Fruit fly (Drosophila melanogaster) whole organism, embryonic: ENCODE measurements around the gene Cyfip.

Experiments used
- Aef1 ChIP-seq: fragments of 200-800 bp; sonication (Bioruptor generic); IDR thresholded peaks from 3 replicates; pipeline ENCODE4 v1.3.6; 2022; ENCODE audit warnings: missing biosample characterization, missing genetic modification characterization
- CG11093 ChIP-seq: fragments of 200-800 bp; sonication (Bioruptor generic); IDR thresholded peaks from 3 replicates; pipeline ENCODE4 v1.3.6; 2022; ENCODE audit warnings: missing biosample characterization, missing genetic modification characterization
- CG11560 ChIP-seq: fragments of 200-800 bp; sonication (Bioruptor generic); IDR thresholded peaks from 3 replicates; pipeline ENCODE4 v1.3.6; 2022; ENCODE audit warnings: missing biosample characterization, missing genetic modification characterization
- CG13296 ChIP-seq: fragments of 200-800 bp; sonication (Bioruptor generic); optimal IDR thresholded peaks from 3 replicates; lab custom pipeline; 2018; ENCODE audit warnings: missing biosample characterization, mild to moderate bottlenecking, missing genetic modification characterization
- CG13624 ChIP-seq: fragments of 200-800 bp; sonication (Bioruptor generic); optimal IDR thresholded peaks from 2 replicates; lab custom pipeline; 2016; ENCODE audit warnings: missing biosample characterization, missing genetic modification characterization
- CG13775 ChIP-seq: fragments of 200-800 bp; sonication (Bioruptor generic); optimal IDR thresholded peaks from 3 replicates; lab custom pipeline; 2017; ENCODE audit warnings: missing biosample characterization, mild to moderate bottlenecking, missing genetic modification characterization
- CG14014 ChIP-seq: fragments of 200-800 bp; sonication (Bioruptor generic); IDR thresholded peaks from 2 replicates; pipeline ENCODE4 v1.3.6; 2022; ENCODE audit warnings: missing biosample characterization, missing genetic modification characterization
- CG15514 ChIP-seq: fragments of 200-800 bp; sonication (Bioruptor generic); optimal IDR thresholded peaks from 3 replicates; lab custom pipeline; 2017; ENCODE audit warnings: missing biosample characterization, missing genetic modification characterization, mild to moderate bottlenecking, moderate library complexity, missing genetic modification reagents
- CG15696 ChIP-seq: fragments of 200-800 bp; sonication (Bioruptor generic); optimal IDR thresholded peaks from 2 replicates; lab custom pipeline; 2019; ENCODE audit warnings: missing biosample characterization, mild to moderate bottlenecking, missing genetic modification characterization, moderate library complexity
- CG1603 ChIP-seq: fragments of 200-800 bp; sonication (Bioruptor generic); optimal IDR thresholded peaks from 2 replicates; lab custom pipeline; 2019; ENCODE audit warnings: missing biosample characterization, mild to moderate bottlenecking, missing genetic modification characterization, moderate library complexity
- CG16779 ChIP-seq: fragments of 200-800 bp; sonication (Bioruptor generic); IDR thresholded peaks from 2 replicates; pipeline ENCODE4 v1.3.6; 2022; ENCODE audit warnings: missing biosample characterization, missing genetic modification characterization
- CG17186 ChIP-seq: fragments of 200-800 bp; sonication (Bioruptor generic); optimal IDR thresholded peaks from 3 replicates; lab custom pipeline; 2017; ENCODE audit warnings: missing biosample characterization, missing genetic modification reagents, missing genetic modification characterization
- CG17385 ChIP-seq: fragments of 200-800 bp; sonication (Bioruptor generic); optimal IDR thresholded peaks from 3 replicates; lab custom pipeline; 2018; ENCODE audit warnings: missing biosample characterization, mild to moderate bottlenecking, missing genetic modification characterization
- CG17612 ChIP-seq: fragments of 200-800 bp; sonication (Bioruptor generic); IDR thresholded peaks from 2 replicates; pipeline ENCODE4 v1.3.6; 2022; ENCODE audit warnings: missing biosample characterization, missing genetic modification characterization
- CG17802 ChIP-seq: fragments of 200-800 bp; sonication (Bioruptor generic); optimal IDR thresholded peaks from 2 replicates; lab custom pipeline; 2018; ENCODE audit warnings: missing biosample characterization, mild to moderate bottlenecking, missing genetic modification characterization, moderate library complexity
- CG3065 ChIP-seq: fragments of 200-800 bp; sonication (Bioruptor generic); optimal IDR thresholded peaks from 2 replicates; lab custom pipeline; 2016; ENCODE audit warnings: missing biosample characterization, missing genetic modification characterization
- CG3995 ChIP-seq: fragments of 200-800 bp; sonication (Bioruptor generic); optimal IDR thresholded peaks from 3 replicates; lab custom pipeline; 2016; ENCODE audit warnings: missing biosample characterization, missing genetic modification characterization
- CG4707 ChIP-seq: fragments of 200-800 bp; sonication (Bioruptor generic); optimal IDR thresholded peaks from 2 replicates; lab custom pipeline; 2018; ENCODE audit warnings: missing biosample characterization, mild to moderate bottlenecking, missing genetic modification characterization, moderate library complexity
- CG4854 ChIP-seq: fragments of 200-800 bp; sonication (Bioruptor generic); optimal IDR thresholded peaks from 2 replicates; lab custom pipeline; 2016; ENCODE audit warnings: missing biosample characterization, missing genetic modification characterization, inconsistent platforms
- CG6854 ChIP-seq: fragments of 200-800 bp; sonication (Bioruptor generic); optimal IDR thresholded peaks from 3 replicates; lab custom pipeline; 2017; ENCODE audit warnings: missing biosample characterization, mild to moderate bottlenecking, missing genetic modification characterization
- CG7357 ChIP-seq: fragments of 200-800 bp; sonication (Bioruptor generic); IDR thresholded peaks from 3 replicates; pipeline ENCODE4 v1.3.6; 2022; ENCODE audit warnings: missing biosample characterization, missing genetic modification characterization
- CG9797 ChIP-seq: fragments of 200-800 bp; sonication (Bioruptor generic); optimal IDR thresholded peaks from 3 replicates; lab custom pipeline; 2018; ENCODE audit warnings: missing biosample characterization, mild to moderate bottlenecking, missing genetic modification characterization
- CkIIα-i1 ChIP-seq: fragments of 200-800 bp; sonication (Bioruptor generic); IDR thresholded peaks from 2 replicates; pipeline ENCODE4 v1.3.6; 2022; ENCODE audit warnings: missing biosample characterization, missing genetic modification characterization
- Deaf1 ChIP-seq: fragments of 200-800 bp; optimal IDR thresholded peaks from 3 replicates; lab custom pipeline; 2019; ENCODE audit warnings: missing biosample characterization, mild to moderate bottlenecking, missing genetic modification characterization, moderate library complexity
- Dfd ChIP-seq, 2 experiments: fragments of >200 bp; optimal IDR thresholded peaks; 2 replicates each; lab custom pipeline; 2017; ENCODE audit warnings: missing biosample characterization in 2 of 2, missing genetic modification characterization in 2 of 2
- Dp ChIP-seq: fragments of 200-800 bp; sonication (Bioruptor generic); optimal IDR thresholded peaks from 2 replicates; lab custom pipeline; 2018; ENCODE audit warnings: missing biosample characterization, mild to moderate bottlenecking, missing genetic modification characterization, moderate library complexity
- E2f2 ChIP-seq: fragments of 200-800 bp; sonication (Bioruptor generic); IDR thresholded peaks from 2 replicates; pipeline ENCODE4 v1.3.6; 2022; ENCODE audit warnings: missing biosample characterization, missing genetic modification characterization
- MBD-R2 ChIP-seq: fragments of 200-800 bp; sonication (Bioruptor generic); IDR thresholded peaks from 2 replicates; pipeline ENCODE4 v1.3.6; 2022; ENCODE audit warnings: missing biosample characterization, missing genetic modification characterization
- Med ChIP-seq: fragments of 200-800 bp; sonication (Bioruptor generic); peaks from one replicate; lab custom pipeline; 2016; ENCODE audit warnings: missing biosample characterization, missing genetic modification characterization, mild to moderate bottlenecking, inconsistent platforms, moderate library complexity
- Myb ChIP-seq: fragments of 200-800 bp; sonication (Bioruptor generic); optimal IDR thresholded peaks from 2 replicates; lab custom pipeline; 2016; ENCODE audit warnings: missing biosample characterization, missing genetic modification characterization
- Pdp1 ChIP-seq, 2 experiments: fragments of 200-800 bp; sonication (Bioruptor generic); optimal IDR thresholded peaks; 3 replicates each; lab custom pipeline; 2016; ENCODE audit warnings: missing biosample characterization in 2 of 2, missing genetic modification characterization in 2 of 2, mild to moderate bottlenecking in 1 of 2, moderate library complexity in 1 of 2
- Rx ChIP-seq: fragments of 200-800 bp; sonication (Bioruptor generic); IDR thresholded peaks from 2 replicates; pipeline ENCODE4 v1.3.6; 2022; ENCODE audit warnings: missing biosample characterization, missing genetic modification characterization
- Sin3A ChIP-seq: fragments of >200 bp; optimal IDR thresholded peaks from 2 replicates; lab custom pipeline; 2018
- Sry-δ ChIP-seq: fragments of 200-800 bp; sonication (Bioruptor generic); optimal IDR thresholded peaks from 2 replicates; lab custom pipeline; 2016; ENCODE audit warnings: missing biosample characterization, missing genetic modification characterization
- TFAM ChIP-seq: fragments of 200-800 bp; sonication (Bioruptor generic); optimal IDR thresholded peaks from 2 replicates; lab custom pipeline; 2017; ENCODE audit warnings: missing biosample characterization, missing genetic modification characterization, inconsistent platforms
- cg ChIP-seq: fragments of 200-800 bp; sonication (Bioruptor generic); optimal IDR thresholded peaks from 3 replicates; lab custom pipeline; 2019; ENCODE audit warnings: missing biosample characterization, mild to moderate bottlenecking, missing genetic modification characterization, moderate library complexity
- chn ChIP-seq: fragments of 200-800 bp; sonication (Bioruptor generic); optimal IDR thresholded peaks from 2 replicates; lab custom pipeline; 2016; ENCODE audit warnings: missing biosample characterization, missing genetic modification characterization
- corto ChIP-seq: fragments of 200-800 bp; sonication (Bioruptor generic); optimal IDR thresholded peaks from 2 replicates; lab custom pipeline; 2016; ENCODE audit warnings: missing biosample characterization, mild to moderate bottlenecking, missing genetic modification characterization, moderate library complexity
- gfzf ChIP-seq: fragments of 200-800 bp; sonication (Bioruptor generic); optimal IDR thresholded peaks from 2 replicates; lab custom pipeline; 2016; ENCODE audit warnings: missing biosample characterization, mild to moderate bottlenecking, missing genetic modification characterization, moderate library complexity
- grn ChIP-seq: fragments of 200-800 bp; sonication (Bioruptor generic); optimal IDR thresholded peaks from 3 replicates; lab custom pipeline; 2017; ENCODE audit warnings: missing biosample characterization, missing genetic modification characterization
- kah ChIP-seq: fragments of 200-800 bp; sonication (Bioruptor generic); optimal IDR thresholded peaks from 2 replicates; lab custom pipeline; 2018; ENCODE audit warnings: missing biosample characterization, mild to moderate bottlenecking, missing genetic modification characterization
- lab ChIP-seq: fragments of 200-800 bp; sonication (Bioruptor generic); optimal IDR thresholded peaks from 3 replicates; lab custom pipeline; 2017; ENCODE audit warnings: missing biosample characterization, missing genetic modification characterization, mild to moderate bottlenecking, moderate library complexity, missing genetic modification reagents
- lola ChIP-seq, 3 experiments: fragments of >200 bp in 2 of 3; fragments of 200-800 bp in 1 of 3; sonication (Bioruptor generic) in 1 of 3; optimal IDR thresholded peaks; 2 replicates each; lab custom pipeline; 2017 to 2019; ENCODE audit warnings: missing biosample characterization in 3 of 3, missing genetic modification characterization in 3 of 3, mild to moderate bottlenecking in 1 of 3, moderate library complexity in 1 of 3
- pzg ChIP-seq: fragments of 200-800 bp; sonication (Bioruptor generic); optimal IDR thresholded peaks from 3 replicates; lab custom pipeline; 2018; ENCODE audit warnings: missing biosample characterization, mild to moderate bottlenecking, missing genetic modification characterization, moderate library complexity
- sna ChIP-seq: fragments of 200-800 bp; sonication (Bioruptor generic); IDR thresholded peaks from 2 replicates; pipeline ENCODE4 v1.3.6; 2022; ENCODE audit warnings: missing biosample characterization, missing genetic modification characterization; ENCODE audit not compliant: partially characterized antibody
- trem ChIP-seq: fragments of 200-800 bp; optimal IDR thresholded peaks from 3 replicates; lab custom pipeline; 2019; ENCODE audit warnings: missing biosample characterization, mild to moderate bottlenecking, missing genetic modification characterization, moderate library complexity
- wor ChIP-seq: fragments of 200-800 bp; sonication (Bioruptor generic); IDR thresholded peaks from 2 replicates; pipeline ENCODE4 v1.3.6; 2022; ENCODE audit warnings: missing biosample characterization, missing genetic modification characterization

Gene Cyfip

dm6 chr3R:15320747-15321085 is 12.3 kb upstream of the Cyfip start, which contains the start of gene ear (continued):
- TF ChIP-seq corto (GFP tag; lab: Kevin White, UChicago) (no peak), Dfd (GFP tag; optimal IDR thresholded peaks at IDR 0.05; lab: Kevin White, UChicago) (no peak), cg (GFP tag; lab: Kevin White, UChicago) (no peak), wor (GFP tag; lab: Robert Waterston, UW) (no peak), Med (GFP tag; lab: Kevin White, UChicago) (peak; percentile 11), CG4707 (GFP tag; lab: Kevin White, UChicago) (no peak), CG15696 (tag; lab: Kevin White, UChicago) (no peak), CG6854 (GFP tag; lab: Kevin White, UChicago) (no peak), CG3065 (GFP tag; lab: Kevin White, UChicago) (no peak), lola (GFP tag; optimal IDR thresholded peaks at IDR 0.05; lab: Kevin White, UChicago) (no peak), lab (GFP tag; lab: Kevin White, UChicago) (no peak), CG17385 (GFP tag; lab: Kevin White, UChicago) (no peak), CG11093 (no peak), CG16779 (GFP tag; lab: Robert Waterston, UW) (no peak), CkIIα-i1 (GFP tag; lab: Robert Waterston, UW) (no peak), CG17802 (tag; lab: Kevin White, UChicago) (no peak), CG17186 (GFP tag; lab: Kevin White, UChicago) (peak; percentile 55), pzg (GFP tag; lab: Kevin White, UChicago) (peak; percentile 50), sna (GFP tag; lab: Robert Waterston, UW) (no peak), kah (GFP tag; lab: Kevin White, UChicago) (no peak), Rx (no peak), Sin3A (peak; percentile 0), Pdp1 (GFP tag; optimal IDR thresholded peaks at IDR 0.05; lab: Kevin White, UChicago) (no peak), CG17612 (no peak), chn (GFP tag; lab: Kevin White, UChicago) (no peak), CG14014 (GFP tag; lab: Robert Waterston, UW) (no peak), gfzf (GFP tag; lab: Kevin White, UChicago) (peak; percentile 81)
- TF ChIP-seq, all 482 proteins: peak for 11

- peak; percentile 30 for TF ChIP-seq Sin3A
- no peak for TF ChIP-seq TFAM (GFP tag; lab: Kevin White, UChicago)
- TF ChIP-seq CG9797 (GFP tag; lab: Kevin White, UChicago) = peak; percentile 65
- TF ChIP-seq Med (GFP tag; lab: Kevin White, UChicago) = peak; percentile 43
- TF ChIP-seq Aef1 (GFP tag; lab: Robert Waterston, UW) = no peak
- no peak for TF ChIP-seq trem (tag; lab: Kevin White, UChicago)
- peak; percentile 62 for TF ChIP-seq CG15514
- TF ChIP-seq CG7357 (GFP tag; lab: Robert Waterston, UW) = no peak
- TF ChIP-seq pzg (GFP tag; lab: Kevin White, UChicago) = peak; percentile 79
- TF ChIP-seq CG4854 (GFP tag; lab: Kevin White, UChicago) = peak; percentile 99
- peak; percentile 4 for TF ChIP-seq CG1603 (tag; lab: Kevin White, UChicago)
- TF ChIP-seq CG11560 (tag; lab: Robert Waterston, UW) = no peak
- peak; percentile 30 for TF ChIP-seq Dp (GFP tag; lab: Kevin White, UChicago)
- TF ChIP-seq CG13775 (GFP tag; lab: Kevin White, UChicago) = no peak
- TF ChIP-seq MBD-R2 (GFP tag; lab: Robert Waterston, UW) = 0 out of 2 replicates have a peak, but pooled peaks have one; percentile 59
- TF ChIP-seq E2f2 = peak; percentile 40
- peak; percentile 30 for TF ChIP-seq Sry-δ
- TF ChIP-seq Myb = peak; percentile 61
- peak; percentile 36 for TF ChIP-seq CG17186 (GFP tag; lab: Kevin White, UChicago)
- TF ChIP-seq CG3995 (GFP tag; lab: Kevin White, UChicago) = peak; percentile 61
- TF ChIP-seq grn (GFP tag; lab: Kevin White, UChicago) = peak; percentile 78
- TF ChIP-seq CG6854 (GFP tag; lab: Kevin White, UChicago) = peak; percentile 9
- TF ChIP-seq Deaf1 (tag; lab: Kevin White, UChicago) = peak; percentile 77
- peak; percentile 1 for TF ChIP-seq CG13296 (GFP tag; lab: Kevin White, UChicago)
- peak; percentile 78 for TF ChIP-seq gfzf (GFP tag; lab: Kevin White, UChicago)
- peak; percentile 61 for TF ChIP-seq CG13624 (GFP tag; lab: Kevin White, UChicago)
These were observed 4.8 kb upstream of the Cyfip start, which contains the start of the genes CG6236 and ea for dm6 chr3R:15328083-15328779. Gene CG6236 (minus strand): TSS chr3R:15328269. Gene ea (plus strand): TSS chr3R:15328729.
